Fruit fly (Drosophila melanogaster): ENCODE results near the gene CG43694.

dm6 chr3R:23399679-23400078 is 26.1 kb downstream of the CG43694 start:
- TF ChIP-seq EcR (GFP tag; optimal IDR thresholded peaks at IDR 0.05) (no peak), CG15710 (tag; optimal IDR thresholded peaks at IDR 0.05) (no peak), CG10348 (GFP tag; IDR thresholded peaks at IDR 0.05) (no peak), CG34367 (tag; optimal IDR thresholded peaks at IDR 0.05) (no peak), fd96Ca (GFP tag; IDR thresholded peaks at IDR 0.05) (no peak), Pif1A (GFP tag; optimal IDR thresholded peaks at IDR 0.05) (no peak), gl (tag; optimal IDR thresholded peaks at IDR 0.05) (no peak)
